Worm (Caenorhabditis elegans) whole organism, late embryonic: ENCODE measurements around the gene moma-1.

Source experiments
- K09A11.1 ChIP-seq: sonication (generic microtip); optimal IDR thresholded peaks from 2 replicates; lab custom pipeline; 2017; ENCODE audit warnings: antibody characterized with exemption, mild to moderate bottlenecking, missing genetic modification characterization, missing compliant biosample characterization; ENCODE audit not compliant: insufficient read depth
- ceh-18 ChIP-seq: sonication (generic microtip); optimal IDR thresholded peaks from 2 replicates; lab custom pipeline; 2016; ENCODE audit warnings: missing genetic modification characterization, missing compliant biosample characterization

- TF ChIP-seq ceh-18 (tag; lab: Kevin White, UChicago): no peak
- no peak for TF ChIP-seq K09A11.1 (tag; lab: Kevin White, UChicago)
These were observed 20.2 kb downstream of the moma-1 start, which contains the start of gene ceeh-1 for ce11 chrIII:831961-832360.
